Fruit fly (Drosophila melanogaster): ENCODE measurements around the gene COX7A.

COX7A gene

dm6 chr3R:8313038-8313437, 27.8 kb downstream of the COX7A start, which contains the start of gene CG7483 (continued):
- TF ChIP-seq nom (GFP tag; optimal IDR thresholded peaks at IDR 0.05) (no peak), tll (GFP tag; optimal IDR thresholded peaks at IDR 0.05) (peak in 1 of 2 experiments; percentile 18), Opbp (GFP tag; IDR thresholded peaks at IDR 0.05; ENCODE audit: partially characterized antibody) (peak; percentile 82; the same call in 2 of the 3 replicates), CG6765 (GFP tag; optimal IDR thresholded peaks at IDR 0.05) (no peak), CG34422 (GFP tag; IDR thresholded peaks at IDR 0.05) (peak; percentile 52; the same call in 1 of the 3 replicates), CG12071 (GFP tag; optimal IDR thresholded peaks at IDR 0.05) (no peak), sr (GFP tag; IDR thresholded peaks at IDR 0.05) (no peak), ind (GFP tag; optimal IDR thresholded peaks at IDR 0.05) (no peak), Doc2 (GFP tag; IDR thresholded peaks at IDR 0.05) (no peak), ATbp (GFP tag; optimal IDR thresholded peaks at IDR 0.05) (no peak), CG12299 (tag; optimal IDR thresholded peaks at IDR 0.05) (no peak), CG8388 (GFP tag; optimal IDR thresholded peaks at IDR 0.05) (no peak), fd102C (GFP tag; optimal IDR thresholded peaks at IDR 0.05) (no peak), bab2 (GFP tag; optimal IDR thresholded peaks at IDR 0.05) (no peak), CG12104 (GFP tag; optimal IDR thresholded peaks at IDR 0.05) (no peak), Dll (GFP tag; IDR thresholded peaks at IDR 0.05; ENCODE audit: partially characterized antibody) (peak; percentile 89), Dfd (GFP tag; optimal IDR thresholded peaks at IDR 0.05) (no peak), CG10366 (GFP tag; IDR thresholded peaks at IDR 0.05) (no peak), CG13894 (tag; optimal IDR thresholded peaks at IDR 0.05) (no peak), Optix (GFP tag; IDR thresholded peaks at IDR 0.05) (no peak), HLH3B (GFP tag; IDR thresholded peaks at IDR 0.05) (no peak), Rfx (GFP tag; IDR thresholded peaks at IDR 0.05) (no peak; the same call in 1 of the 2 replicates), gfzf (GFP tag; optimal IDR thresholded peaks at IDR 0.05) (peak; percentile 30), Atf6 (GFP tag; IDR thresholded peaks at IDR 0.05) (no peak), CG16779 (GFP tag; IDR thresholded peaks at IDR 0.05) (no peak), ems (GFP tag; optimal IDR thresholded peaks at IDR 0.05) (no peak), cato (GFP tag; optimal IDR thresholded peaks at IDR 0.05; ENCODE audit: borderline replicate concordance) (no peak), CG6791 (GFP tag; IDR thresholded peaks at IDR 0.05; ENCODE audit: partially characterized antibody) (peak; percentile 90), CG43689 (GFP tag; IDR thresholded peaks at IDR 0.05) (no peak), zen2 (GFP tag; IDR thresholded peaks at IDR 0.05; ENCODE audit: partially characterized antibody) (peak; percentile 75; the same call in 2 of the 3 replicates), sc (optimal IDR thresholded peaks at IDR 0.05) (no peak), sc (GFP tag; optimal IDR thresholded peaks at IDR 0.05) (no peak), HmgD (GFP tag; optimal IDR thresholded peaks at IDR 0.05) (no peak), schlank (tag; optimal IDR thresholded peaks at IDR 0.05) (no peak), jigr1 (GFP tag; IDR thresholded peaks at IDR 0.05) (no peak), CG3163 (GFP tag; optimal IDR thresholded peaks at IDR 0.05) (no peak), CG17612 (GFP tag; IDR thresholded peaks at IDR 0.05) (no peak), Nf-YA (GFP tag; IDR thresholded peaks at IDR 0.05) (no peak), ci (GFP tag; IDR thresholded peaks at IDR 0.05) (0 out of 3 replicates have a peak, but pooled peaks have one; percentile 20), CG1832 (GFP tag; optimal IDR thresholded peaks at IDR 0.05) (no peak), CG11093 (GFP tag; IDR thresholded peaks at IDR 0.05) (no peak), D (optimal IDR thresholded peaks at IDR 0.05) (no peak), D (GFP tag; optimal IDR thresholded peaks at IDR 0.05) (no peak), CG17802 (tag; optimal IDR thresholded peaks at IDR 0.05) (no peak), CG15073 (GFP tag; optimal IDR thresholded peaks at IDR 0.05) (no peak), CG18764 (GFP tag; optimal IDR thresholded peaks at IDR 0.05) (no peak), CG15479 (GFP tag; optimal IDR thresholded peaks at IDR 0.05) (no peak), CG3407 (GFP tag; optimal IDR thresholded peaks at IDR 0.05) (no peak), CkIIα-i1 (GFP tag; IDR thresholded peaks at IDR 0.05) (no peak), Nf-YC (tag; optimal IDR thresholded peaks at IDR 0.05) (peak; percentile 34), CG34224 (GFP tag; IDR thresholded peaks at IDR 0.05; ENCODE audit: partially characterized antibody) (peak; percentile 94), mam (GFP tag; optimal IDR thresholded peaks at IDR 0.05) (no peak)
